Fruit fly (Drosophila melanogaster): ENCODE data around the gene 5PtaseI.

The 5PtaseI gene

dm6 chr3R:25024895-25025557 lies 19.9 kb downstream of the 5PtaseI start, which contains the start of the genes EMC6 and Hr96 (continued):
- TF ChIP-seq CG1832 (GFP tag; optimal IDR thresholded peaks at IDR 0.05), result no peak
- peak; percentile 98 for TF ChIP-seq HmgZ (tag; optimal IDR thresholded peaks at IDR 0.05)
- TF ChIP-seq vfl (GFP tag; optimal IDR thresholded peaks at IDR 0.05), result peak; percentile 94
- peak; percentile 92 for TF ChIP-seq stc (GFP tag; IDR thresholded peaks at IDR 0.05)
- TF ChIP-seq chif (GFP tag; optimal IDR thresholded peaks at IDR 0.05), result peak; percentile 89 to 94
- TF ChIP-seq Asciz (GFP tag; optimal IDR thresholded peaks at IDR 0.05), result peak; percentile 83
- TF ChIP-seq Scr (GFP tag; IDR thresholded peaks at IDR 0.05; ENCODE audit: partially characterized antibody), result peak; percentile 69
- TF ChIP-seq pho (GFP tag; optimal IDR thresholded peaks at IDR 0.05), result peak; percentile 96
- no peak for TF ChIP-seq scrt (GFP tag; optimal IDR thresholded peaks at IDR 0.05)
- TF ChIP-seq chn (GFP tag; optimal IDR thresholded peaks at IDR 0.05), result peak; percentile 96
- peak; percentile 94 for TF ChIP-seq CoRest (tag; optimal IDR thresholded peaks at IDR 0.05)
- peak; percentile 90 for TF ChIP-seq CG10147 (GFP tag; optimal IDR thresholded peaks at IDR 0.05)
- TF ChIP-seq nmo (GFP tag; optimal IDR thresholded peaks at IDR 0.05), result peak; percentile 94
- TF ChIP-seq CG14050 (GFP tag; IDR thresholded peaks at IDR 0.05), result peak; percentile 91
- TF ChIP-seq ham (GFP tag; IDR thresholded peaks at IDR 0.05), result peak; percentile 84
- TF ChIP-seq B-H1 (GFP tag; IDR thresholded peaks at IDR 0.05), result peak; percentile 90
- TF ChIP-seq slp2 (GFP tag; optimal IDR thresholded peaks at IDR 0.05), result peak; percentile 91
- no peak for TF ChIP-seq Dfd (GFP tag; optimal IDR thresholded peaks at IDR 0.05)
- peak; percentile 88 for TF ChIP-seq esg (GFP tag; conservative IDR thresholded peaks at IDR 0.05)
- TF ChIP-seq CG10274 (GFP tag; optimal IDR thresholded peaks at IDR 0.05), result peak; percentile 57
- TF ChIP-seq CG3065 (GFP tag; optimal IDR thresholded peaks at IDR 0.05), result peak; percentile 87
- TF ChIP-seq prd (optimal IDR thresholded peaks at IDR 0.05), result no peak
- peak; percentile 96 for TF ChIP-seq prd (GFP tag; IDR thresholded peaks at IDR 0.05)
- TF ChIP-seq CG2678 (tag; optimal IDR thresholded peaks at IDR 0.05), result peak; percentile 93
- peak; percentile 74 for TF ChIP-seq ap (GFP tag; IDR thresholded peaks at IDR 0.05)
- TF ChIP-seq Lpt (GFP tag; optimal IDR thresholded peaks at IDR 0.05), result no peak
- peak; percentile 92 for TF ChIP-seq lmd (GFP tag; IDR thresholded peaks at IDR 0.05)
- peak; percentile 83 for TF ChIP-seq Spps (tag; optimal IDR thresholded peaks at IDR 0.05)
- no peak for TF ChIP-seq CG8290 (GFP tag; optimal IDR thresholded peaks at IDR 0.05)
- peak in 1 of 2 experiments; percentile 98 for TF ChIP-seq CG8290 (tag; optimal IDR thresholded peaks at IDR 0.05)
- peak; percentile 84 for TF ChIP-seq Usf (GFP tag; optimal IDR thresholded peaks at IDR 0.05)
- TF ChIP-seq tin (GFP tag; optimal IDR thresholded peaks at IDR 0.05), result peak; percentile 94
- TF ChIP-seq PHDP (tag; optimal IDR thresholded peaks at IDR 0.05), result peak; percentile 92
- peak; percentile 64 for TF ChIP-seq CG14860 (GFP tag; IDR thresholded peaks at IDR 0.05; ENCODE audit: partially characterized antibody)
- peak; percentile 97 for TF ChIP-seq MBD-R2 (GFP tag; IDR thresholded peaks at IDR 0.05)
- TF ChIP-seq hbn (GFP tag; IDR thresholded peaks at IDR 0.05; ENCODE audit: partially characterized antibody), result peak; percentile 45
- peak in 1 of 2 experiments; percentile 72 for TF ChIP-seq insv (GFP tag; optimal IDR thresholded peaks at IDR 0.05)
- TF ChIP-seq gsb (GFP tag; IDR thresholded peaks at IDR 0.05), result peak; percentile 91
- TF ChIP-seq CG12299 (tag; optimal IDR thresholded peaks at IDR 0.05), result peak; percentile 90
- TF ChIP-seq ttk (GFP tag; IDR thresholded peaks at IDR 0.05), result peak; percentile 93
- TF ChIP-seq Fer2 (tag; optimal IDR thresholded peaks at IDR 0.05), result peak; percentile 90
- TF ChIP-seq gfzf (GFP tag; optimal IDR thresholded peaks at IDR 0.05), result peak; percentile 66
- TF ChIP-seq CG4854 (GFP tag; optimal IDR thresholded peaks at IDR 0.05), result no peak
- TF ChIP-seq CG9727 (GFP tag; optimal IDR thresholded peaks at IDR 0.05), result peak; percentile 93
- TF ChIP-seq gcm2 (GFP tag; optimal IDR thresholded peaks at IDR 0.05), result peak; percentile 82
- TF ChIP-seq CG6272 (GFP tag; IDR thresholded peaks at IDR 0.05), result peak; percentile 91
- peak; percentile 82 for TF ChIP-seq CG7963 (GFP tag; IDR thresholded peaks at IDR 0.05; ENCODE audit: partially characterized antibody)
- TF ChIP-seq Hmr (GFP tag; optimal IDR thresholded peaks at IDR 0.05), result peak; percentile 94
- no peak for TF ChIP-seq usp (GFP tag; optimal IDR thresholded peaks at IDR 0.05)
- peak; percentile 80 for TF ChIP-seq corto (GFP tag; optimal IDR thresholded peaks at IDR 0.05)
